Fruit fly (Drosophila melanogaster) whole organism, prepupa: ENCODE measurements around the gene Obp28a.

Experiments
- Blimp-1 ChIP-seq: fragments of 200-800 bp; sonication (Bioruptor generic); optimal IDR thresholded peaks from 3 replicates; lab custom pipeline; 2017; ENCODE audit warnings: missing biosample characterization, missing genetic modification characterization, mild to moderate bottlenecking, moderate library complexity, missing genetic modification reagents
- CG10631 ChIP-seq: fragments of 200-800 bp; sonication (Bioruptor generic); optimal IDR thresholded peaks from 2 replicates; lab custom pipeline; 2016; ENCODE audit warnings: missing biosample characterization, missing genetic modification characterization
- CG10669 ChIP-seq: fragments of 200-800 bp; sonication (Bioruptor generic); optimal IDR thresholded peaks from 3 replicates; lab custom pipeline; 2018; ENCODE audit warnings: missing biosample characterization, mild to moderate bottlenecking, missing genetic modification characterization, moderate library complexity
- CG11294 ChIP-seq: fragments of 200-800 bp; sonication (Bioruptor generic); IDR thresholded peaks from 2 replicates; pipeline ENCODE4 v1.3.6; 2022; ENCODE audit warnings: missing biosample characterization, missing genetic modification characterization
- CG11762 ChIP-seq: fragments of 200-800 bp; sonication (Bioruptor generic); optimal IDR thresholded peaks from 3 replicates; lab custom pipeline; 2016; ENCODE audit warnings: missing biosample characterization, missing genetic modification characterization; ENCODE audit not compliant: insufficient read depth
- CG11902 ChIP-seq: fragments of 200-800 bp; sonication (Bioruptor generic); optimal IDR thresholded peaks from 3 replicates; lab custom pipeline; 2016; ENCODE audit warnings: missing biosample characterization, missing genetic modification characterization
- CG15336 ChIP-seq: fragments of 200-800 bp; sonication (Bioruptor generic); IDR thresholded peaks from 2 replicates; pipeline ENCODE4 v1.3.6; 2022; ENCODE audit warnings: missing biosample characterization, missing genetic modification characterization
- CG1621 ChIP-seq: fragments of 200-800 bp; sonication (Bioruptor generic); optimal IDR thresholded peaks from 3 replicates; lab custom pipeline; 2018; ENCODE audit warnings: missing biosample characterization, mild to moderate bottlenecking, missing genetic modification characterization
- CG3032 ChIP-seq: fragments of 200-800 bp; optimal IDR thresholded peaks from 2 replicates; lab custom pipeline; 2019; ENCODE audit warnings: missing biosample characterization, mild to moderate bottlenecking, missing genetic modification characterization, moderate library complexity
- CG32006 ChIP-seq: fragments of 200-800 bp; sonication (Bioruptor generic); optimal IDR thresholded peaks from 3 replicates; lab custom pipeline; 2017; ENCODE audit warnings: missing biosample characterization, mild to moderate bottlenecking, missing genetic modification characterization
- CG34406 ChIP-seq: fragments of 200-800 bp; sonication (Bioruptor generic); optimal IDR thresholded peaks from 3 replicates; lab custom pipeline; 2016; ENCODE audit warnings: missing biosample characterization, missing genetic modification characterization
- CG3919 ChIP-seq: fragments of 200-800 bp; sonication (Bioruptor generic); optimal IDR thresholded peaks from 3 replicates; lab custom pipeline; 2016; ENCODE audit warnings: missing biosample characterization, missing genetic modification characterization
- CG4318 ChIP-seq: fragments of 200-800 bp; sonication (Bioruptor generic); optimal IDR thresholded peaks from 3 replicates; lab custom pipeline; 2017; ENCODE audit warnings: missing biosample characterization, mild to moderate bottlenecking, missing genetic modification characterization
- CG6163 ChIP-seq: fragments of 200-800 bp; sonication (Bioruptor generic); IDR thresholded peaks from 3 replicates; pipeline ENCODE4 v1.3.6; 2022; ENCODE audit warnings: missing biosample characterization, missing genetic modification characterization
- CG6276 ChIP-seq: fragments of 200-800 bp; sonication (Bioruptor generic); optimal IDR thresholded peaks from 2 replicates; lab custom pipeline; 2017; ENCODE audit warnings: missing biosample characterization, mild to moderate bottlenecking, missing genetic modification characterization
- CG6808 ChIP-seq: fragments of 200-800 bp; sonication (Bioruptor generic); optimal IDR thresholded peaks from 3 replicates; lab custom pipeline; 2017; ENCODE audit warnings: missing biosample characterization, missing genetic modification characterization, mild to moderate bottlenecking, moderate library complexity, missing genetic modification reagents
- CG6854 ChIP-seq: fragments of 200-800 bp; sonication (Bioruptor generic); optimal IDR thresholded peaks from 2 replicates; lab custom pipeline; 2017; ENCODE audit warnings: missing biosample characterization, mild to moderate bottlenecking, missing genetic modification characterization
- CG7368 ChIP-seq: fragments of 200-800 bp; sonication (Bioruptor generic); optimal IDR thresholded peaks from 3 replicates; lab custom pipeline; 2016; ENCODE audit warnings: missing biosample characterization, missing genetic modification characterization
- CG8119 ChIP-seq: fragments of 200-800 bp; sonication (Bioruptor generic); IDR thresholded peaks from 3 replicates; pipeline ENCODE4 v1.3.6; 2022; ENCODE audit warnings: missing biosample characterization, missing genetic modification characterization
- CG8319 ChIP-seq: fragments of 200-800 bp; sonication (Bioruptor generic); optimal IDR thresholded peaks from 3 replicates; lab custom pipeline; 2016; ENCODE audit warnings: missing biosample characterization, missing genetic modification characterization
- CG8632 ChIP-seq: fragments of 200-800 bp; sonication (Bioruptor generic); optimal IDR thresholded peaks from 3 replicates; lab custom pipeline; 2016; ENCODE audit warnings: missing biosample characterization, missing genetic modification characterization
- Eip78C ChIP-seq: fragments of 200-800 bp; sonication (Bioruptor generic); peaks from one replicate; lab custom pipeline; 2016; ENCODE audit warnings: missing biosample characterization, missing genetic modification characterization
- Eip93F ChIP-seq: fragments of 200-800 bp; sonication (Bioruptor generic); optimal IDR thresholded peaks from 2 replicates; lab custom pipeline; 2016; ENCODE audit warnings: missing biosample characterization, mild to moderate bottlenecking, missing genetic modification characterization
- Ets96B ChIP-seq: fragments of 200-800 bp; optimal IDR thresholded peaks from 2 replicates; lab custom pipeline; 2019; ENCODE audit warnings: missing biosample characterization, mild to moderate bottlenecking, missing genetic modification characterization, moderate library complexity
- Gug ChIP-seq: fragments of 200-800 bp; sonication (Bioruptor generic); IDR thresholded peaks from 2 replicates; pipeline ENCODE4 v1.3.6; 2022; ENCODE audit warnings: missing biosample characterization, missing genetic modification characterization
- Hr38 ChIP-seq: sonication (Bioruptor generic); optimal IDR thresholded peaks from 2 replicates; lab custom pipeline; 2016; ENCODE audit warnings: missing biosample characterization, missing genetic modification characterization
- Hr4 ChIP-seq: fragments of 200-800 bp; sonication (Bioruptor generic); optimal IDR thresholded peaks from 3 replicates; lab custom pipeline; 2016; ENCODE audit warnings: missing biosample characterization, missing genetic modification characterization
- Lpt ChIP-seq: fragments of 200-800 bp; sonication (Bioruptor generic); optimal IDR thresholded peaks from 3 replicates; lab custom pipeline; 2016; ENCODE audit warnings: missing biosample characterization, missing genetic modification characterization
- Met ChIP-seq: fragments of 200-800 bp; sonication (Bioruptor generic); optimal IDR thresholded peaks from 3 replicates; lab custom pipeline; 2016; ENCODE audit warnings: missing biosample characterization, missing genetic modification characterization
- OdsH ChIP-seq: fragments of 200-800 bp; sonication (Bioruptor generic); optimal IDR thresholded peaks from 3 replicates; lab custom pipeline; 2016; ENCODE audit warnings: missing biosample characterization, missing genetic modification characterization
- Sox102F ChIP-seq: fragments of 200-800 bp; sonication (Bioruptor generic); optimal IDR thresholded peaks from 2 replicates; lab custom pipeline; 2016; ENCODE audit warnings: missing biosample characterization, mild to moderate bottlenecking, missing genetic modification characterization
- Sox14 ChIP-seq: fragments of 200-800 bp; sonication (Bioruptor generic); optimal IDR thresholded peaks from 3 replicates; lab custom pipeline; 2016; ENCODE audit warnings: missing biosample characterization, missing genetic modification characterization
- Sox15 ChIP-seq: fragments of 200-800 bp; sonication (Bioruptor generic); optimal IDR thresholded peaks from 3 replicates; lab custom pipeline; 2016; ENCODE audit warnings: missing biosample characterization, missing genetic modification characterization
- acj6 ChIP-seq: fragments of 200-800 bp; sonication (Bioruptor generic); optimal IDR thresholded peaks from 3 replicates; lab custom pipeline; 2016; ENCODE audit warnings: missing biosample characterization, missing genetic modification characterization
- dac ChIP-seq: fragments of 200-800 bp; sonication (Bioruptor generic); optimal IDR thresholded peaks from 2 replicates; lab custom pipeline; 2017; ENCODE audit warnings: missing biosample characterization, mild to moderate bottlenecking, missing genetic modification characterization
- eg ChIP-seq: fragments of 200-800 bp; sonication (Bioruptor generic); IDR thresholded peaks from 3 replicates; pipeline ENCODE4 v1.3.6; 2022; ENCODE audit warnings: missing biosample characterization, missing genetic modification characterization
- esn ChIP-seq: fragments of 200-800 bp; sonication (Bioruptor generic); optimal IDR thresholded peaks from 2 replicates; lab custom pipeline; 2016; ENCODE audit warnings: missing biosample characterization, mild to moderate bottlenecking, missing genetic modification characterization, moderate library complexity
- fd59A ChIP-seq: fragments of 200-800 bp; sonication (Bioruptor generic); optimal IDR thresholded peaks from 2 replicates; lab custom pipeline; 2017; ENCODE audit warnings: missing biosample characterization, mild to moderate bottlenecking, missing genetic modification characterization, missing genetic modification reagents
- fkh ChIP-seq: fragments of 200-800 bp; sonication (Bioruptor generic); optimal IDR thresholded peaks from 3 replicates; lab custom pipeline; 2017; ENCODE audit warnings: missing biosample characterization, mild to moderate bottlenecking, missing genetic modification characterization, moderate library complexity
- pdm3 ChIP-seq: fragments of 200-800 bp; sonication (Bioruptor generic); optimal IDR thresholded peaks from 3 replicates; lab custom pipeline; 2016; ENCODE audit warnings: missing biosample characterization, missing genetic modification characterization
- salr ChIP-seq, 2 experiments: fragments of 200-800 bp; sonication (Bioruptor generic); optimal IDR thresholded peaks; 3 replicates each; lab custom pipeline; 2016 to 2018; ENCODE audit warnings: missing biosample characterization in 2 of 2, missing genetic modification characterization in 2 of 2, mild to moderate bottlenecking in 1 of 2
- spab ChIP-seq: fragments of 200-800 bp; sonication (Bioruptor generic); optimal IDR thresholded peaks from 2 replicates; lab custom pipeline; 2017; ENCODE audit warnings: missing biosample characterization, mild to moderate bottlenecking, missing genetic modification characterization, missing genetic modification reagents
- ss ChIP-seq, 2 experiments: fragments of 200-800 bp; sonication (Bioruptor generic); optimal IDR thresholded peaks; 2 replicates in 1 of 2; 3 replicates in 1 of 2; lab custom pipeline; 2017 to 2018; ENCODE audit warnings: mild to moderate bottlenecking in 2 of 2, missing biosample characterization in 2 of 2, missing genetic modification characterization in 2 of 2, moderate library complexity in 1 of 2
- svp ChIP-seq: fragments of 200-800 bp; sonication (Bioruptor generic); peaks from one replicate; lab custom pipeline; 2016; ENCODE audit warnings: missing biosample characterization, missing genetic modification characterization
- vri ChIP-seq: fragments of 200-800 bp; sonication (Bioruptor generic); optimal IDR thresholded peaks from 3 replicates; lab custom pipeline; 2016; ENCODE audit warnings: missing biosample characterization, mild to moderate bottlenecking, missing genetic modification characterization

Gene Obp28a

dm6 chr2L:7522737-7523136 lies 25.6 kb upstream of the Obp28a start:
- peak; percentile 13 for TF ChIP-seq pdm3 (GFP tag; lab: Kevin White, UChicago)
- no peak for TF ChIP-seq Sox102F (GFP tag; lab: Kevin White, UChicago)
- TF ChIP-seq CG8119: peak; percentile 62
- TF ChIP-seq CG10669 (GFP tag; lab: Kevin White, UChicago): no peak
- peak; percentile 43 for TF ChIP-seq CG3919
- TF ChIP-seq acj6 (GFP tag; lab: Kevin White, UChicago): peak; percentile 25
- no peak for TF ChIP-seq CG11762 (GFP tag; lab: Kevin White, UChicago)
- TF ChIP-seq Sox15 (GFP tag; lab: Kevin White, UChicago): no peak
- no peak for TF ChIP-seq Hr38 (GFP tag; lab: Kevin White, UChicago)
- TF ChIP-seq CG32006: peak; percentile 72
- peak; percentile 65; the same call in 1 of the 2 replicates for TF ChIP-seq CG15336
- peak; percentile 53 for TF ChIP-seq Hr4 (GFP tag; lab: Kevin White, UChicago)
- TF ChIP-seq CG34406 (GFP tag; lab: Kevin White, UChicago): no peak
- peak; percentile 1 for TF ChIP-seq Sox14 (GFP tag; lab: Kevin White, UChicago)
- no peak for TF ChIP-seq esn (GFP tag; lab: Kevin White, UChicago)
- TF ChIP-seq Eip93F: no peak
- TF ChIP-seq salr (GFP tag; optimal IDR thresholded peaks at IDR 0.05; lab: Kevin White, UChicago): peak in 1 of 2 experiments; percentile 48
- no peak for TF ChIP-seq Blimp-1 (GFP tag; lab: Kevin White, UChicago)
- TF ChIP-seq eg (GFP tag; lab: Robert Waterston, UW): peak; percentile 62; the same call in 2 of the 3 replicates
- no peak for TF ChIP-seq Lpt
- TF ChIP-seq spab (GFP tag; lab: Kevin White, UChicago): no peak
- peak; percentile 59 for TF ChIP-seq Eip78C (GFP tag; lab: Kevin White, UChicago)
- TF ChIP-seq fd59A (GFP tag; lab: Kevin White, UChicago): peak; percentile 5
- no peak for TF ChIP-seq Met
- no peak for TF ChIP-seq vri (GFP tag; lab: Kevin White, UChicago)
- TF ChIP-seq CG4318 (GFP tag; lab: Kevin White, UChicago): peak; percentile 43
- peak; percentile 29 for TF ChIP-seq CG10631 (GFP tag; lab: Kevin White, UChicago)
- TF ChIP-seq CG6808 (GFP tag; lab: Kevin White, UChicago): peak; percentile 3
- TF ChIP-seq CG11902: no peak
- TF ChIP-seq dac (GFP tag; lab: Kevin White, UChicago): peak; percentile 19
- no peak for TF ChIP-seq CG3032 (tag; lab: Kevin White, UChicago)
- TF ChIP-seq Gug (GFP tag; lab: Robert Waterston, UW): no peak
- 0 out of 2 replicates have a peak, but pooled peaks have one; percentile 22 for TF ChIP-seq CG11294
- TF ChIP-seq CG8319: no peak
- TF ChIP-seq CG6163 (GFP tag; lab: Robert Waterston, UW): peak; percentile 54; the same call in 1 of the 3 replicates
- peak; percentile 21 for TF ChIP-seq CG6276 (GFP tag; lab: Kevin White, UChicago)
- no peak for TF ChIP-seq CG6854
- no peak for TF ChIP-seq Ets96B (tag; lab: Kevin White, UChicago)
- peak; percentile 64 for TF ChIP-seq svp
- no peak for TF ChIP-seq ss (GFP tag; optimal IDR thresholded peaks at IDR 0.05; lab: Kevin White, UChicago)
- peak; percentile 52 for TF ChIP-seq OdsH (GFP tag; lab: Kevin White, UChicago)

- TF ChIP-seq fkh (GFP tag; lab: Kevin White, UChicago) (peak; percentile 51), CG8632 (GFP tag; lab: Kevin White, UChicago) (no peak), CG11294 (no peak), vri (GFP tag; lab: Kevin White, UChicago) (peak; percentile 24), Eip78C (GFP tag; lab: Kevin White, UChicago) (no peak), dac (GFP tag; lab: Kevin White, UChicago) (no peak), CG3919 (no peak), CG1621 (tag; lab: Kevin White, UChicago) (no peak), esn (GFP tag; lab: Kevin White, UChicago) (no peak), CG7368 (GFP tag; lab: Kevin White, UChicago) (no peak), Ets96B (tag; lab: Kevin White, UChicago) (no peak), CG4318 (GFP tag; lab: Kevin White, UChicago) (no peak), spab (GFP tag; lab: Kevin White, UChicago) (no peak), Sox102F (GFP tag; lab: Kevin White, UChicago) (no peak)
These were observed 24.5 kb upstream of the Obp28a start for dm6 chr2L:7521627-7522026.
